Fruit fly (Drosophila melanogaster) whole organism, adult: ENCODE data around the gene Neurochondrin.

Experiments
- CG11617 ChIP-seq: fragments of 200-800 bp; sonication (Bioruptor generic); optimal IDR thresholded peaks from 2 replicates; lab custom pipeline; 2017; ENCODE audit warnings: mild to moderate bottlenecking, missing biosample characterization, missing genetic modification reagents, missing genetic modification characterization
- CG12768 ChIP-seq: fragments of 200-800 bp; sonication (Bioruptor generic); optimal IDR thresholded peaks from 2 replicates; lab custom pipeline; 2017; ENCODE audit warnings: missing biosample characterization, missing genetic modification characterization, mild to moderate bottlenecking, moderate library complexity, missing genetic modification reagents
- CG14711 ChIP-seq: fragments of 200-800 bp; sonication (Bioruptor generic); optimal IDR thresholded peaks from 2 replicates; lab custom pipeline; 2018; ENCODE audit warnings: missing biosample characterization, mild to moderate bottlenecking, missing genetic modification characterization, moderate library complexity
- CG1620 ChIP-seq: fragments of 200-800 bp; sonication (Bioruptor generic); optimal IDR thresholded peaks from 2 replicates; lab custom pipeline; 2016; ENCODE audit warnings: missing biosample characterization, missing genetic modification characterization
- CG33017 ChIP-seq: fragments of 200-800 bp; sonication (Bioruptor generic); optimal IDR thresholded peaks from 2 replicates; lab custom pipeline; 2018; ENCODE audit warnings: missing biosample characterization, mild to moderate bottlenecking, missing genetic modification characterization, moderate library complexity
- CG5204 ChIP-seq: fragments of 200-800 bp; sonication (Bioruptor generic); optimal IDR thresholded peaks from 2 replicates; lab custom pipeline; 2016; ENCODE audit warnings: missing biosample characterization, missing genetic modification characterization
- CG7045 ChIP-seq: fragments of 200-800 bp; sonication (Bioruptor generic); optimal IDR thresholded peaks from 2 replicates; lab custom pipeline; 2017; ENCODE audit warnings: missing biosample characterization, mild to moderate bottlenecking, missing genetic modification characterization
- CG7101 ChIP-seq: fragments of 200-800 bp; sonication (Bioruptor generic); optimal IDR thresholded peaks from 2 replicates; lab custom pipeline; 2018; ENCODE audit warnings: missing biosample characterization, mild to moderate bottlenecking, missing genetic modification characterization, moderate library complexity
- Clk ChIP-seq: fragments of 200-800 bp; sonication (Bioruptor generic); optimal IDR thresholded peaks from 2 replicates; lab custom pipeline; 2017; ENCODE audit warnings: missing biosample characterization, missing genetic modification characterization
- Crg-1 ChIP-seq: fragments of 200-800 bp; sonication (Bioruptor generic); optimal IDR thresholded peaks from 2 replicates; lab custom pipeline; 2016; ENCODE audit warnings: missing biosample characterization, missing genetic modification characterization
- Hr96 ChIP-seq: fragments of 200-800 bp; sonication (Bioruptor generic); optimal IDR thresholded peaks from 2 replicates; lab custom pipeline; 2016; ENCODE audit warnings: missing biosample characterization, missing genetic modification characterization
- Mnt ChIP-seq: fragments of 200-800 bp; sonication (Bioruptor generic); optimal IDR thresholded peaks from 2 replicates; lab custom pipeline; 2016; ENCODE audit warnings: missing biosample characterization, mild to moderate bottlenecking, missing genetic modification characterization
- bab1 ChIP-seq: fragments of 200-800 bp; sonication (Bioruptor generic); optimal IDR thresholded peaks from 3 replicates; lab custom pipeline; 2019; ENCODE audit warnings: missing biosample characterization, mild to moderate bottlenecking, missing genetic modification characterization, moderate library complexity
- cic ChIP-seq: fragments of 200-800 bp; sonication (Bioruptor generic); optimal IDR thresholded peaks from 2 replicates; lab custom pipeline; 2017; ENCODE audit warnings: missing biosample characterization, mild to moderate bottlenecking, missing genetic modification characterization, moderate library complexity
- cnc ChIP-seq, 2 experiments: fragments of >200 bp; optimal IDR thresholded peaks; 2 replicates each; lab custom pipeline; 2017
- kay ChIP-seq: fragments of 200-800 bp; sonication (Bioruptor generic); peaks from one replicate; lab custom pipeline; 2016; ENCODE audit warnings: missing biosample characterization, missing genetic modification characterization, borderline replicate concordance
- ovo ChIP-seq: fragments of 200-800 bp; sonication (Bioruptor generic); optimal IDR thresholded peaks from 2 replicates; lab custom pipeline; 2016; ENCODE audit warnings: missing biosample characterization, missing genetic modification characterization
- pad ChIP-seq: fragments of 200-800 bp; sonication (Bioruptor generic); optimal IDR thresholded peaks from 3 replicates; lab custom pipeline; 2017; ENCODE audit warnings: missing biosample characterization, missing genetic modification characterization, mild to moderate bottlenecking, moderate library complexity, missing genetic modification reagents
- tj ChIP-seq: fragments of 200-800 bp; sonication (Bioruptor generic); optimal IDR thresholded peaks from 3 replicates; lab custom pipeline; 2017; ENCODE audit warnings: missing biosample characterization, mild to moderate bottlenecking, missing genetic modification characterization, moderate library complexity
- toe ChIP-seq: fragments of 200-800 bp; sonication (Bioruptor generic); optimal IDR thresholded peaks from 2 replicates; lab custom pipeline; 2016; ENCODE audit warnings: missing biosample characterization, missing genetic modification characterization

Neurochondrin gene

DNA sequence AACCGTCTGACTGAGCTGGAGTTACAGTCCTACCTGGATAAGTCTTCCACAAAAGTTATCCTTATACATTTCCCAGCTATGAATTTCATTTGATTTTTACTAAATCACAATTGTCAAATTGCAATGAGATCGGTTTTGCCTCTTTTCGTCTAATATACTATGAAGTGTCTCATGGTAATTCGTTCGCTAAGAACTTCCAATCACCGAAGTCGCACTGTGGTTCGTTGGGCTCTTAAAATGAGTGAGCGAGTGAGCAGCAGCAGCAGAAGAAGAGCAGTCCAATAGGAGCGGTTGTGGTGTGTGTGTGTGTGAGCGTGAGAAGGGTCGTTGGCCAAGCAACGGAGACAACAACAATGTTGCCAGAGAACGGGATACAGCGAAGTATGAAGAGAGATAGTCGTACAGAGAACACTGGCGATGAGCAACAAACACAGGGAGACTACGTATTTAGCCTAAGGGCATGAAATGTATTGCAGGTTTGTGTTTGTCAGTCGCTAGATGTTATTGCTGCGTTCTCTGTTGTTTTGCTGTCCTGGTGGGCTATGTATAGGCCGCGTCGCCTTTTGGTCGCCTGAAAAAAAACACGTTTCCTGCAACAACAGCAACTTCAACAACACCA lies 44.1 kb upstream of the Neurochondrin start:
- TF ChIP-seq CG33017 (tag; lab: Kevin White, UChicago) (peak; percentile 52), Crg-1 (GFP tag; lab: Kevin White, UChicago) (no peak), tj (GFP tag; lab: Kevin White, UChicago) (no peak), CG1620 (GFP tag; lab: Kevin White, UChicago) (peak; percentile 5), CG11617 (GFP tag; lab: Kevin White, UChicago) (peak; percentile 11), CG12768 (GFP tag; lab: Kevin White, UChicago) (peak; percentile 33), cnc (optimal IDR thresholded peaks at IDR 0.05; lab: Kevin White, UChicago) (no peak), CG7045 (GFP tag; lab: Kevin White, UChicago) (peak; percentile 39), toe (GFP tag; lab: Kevin White, UChicago) (peak; percentile 42), Clk (GFP tag; lab: Kevin White, UChicago) (no peak), bab1 (GFP tag; lab: Kevin White, UChicago) (peak; percentile 59), Mnt (no peak), CG14711 (tag; lab: Kevin White, UChicago) (peak; percentile 36), Hr96 (GFP tag; lab: Kevin White, UChicago) (peak; percentile 78), pad (peak; percentile 5), CG5204 (GFP tag; lab: Kevin White, UChicago) (no peak), cic (no peak), kay (GFP tag; lab: Kevin White, UChicago) (no peak), ovo (no peak), CG7101 (tag; lab: Kevin White, UChicago) (peak; percentile 63)

DNA sequence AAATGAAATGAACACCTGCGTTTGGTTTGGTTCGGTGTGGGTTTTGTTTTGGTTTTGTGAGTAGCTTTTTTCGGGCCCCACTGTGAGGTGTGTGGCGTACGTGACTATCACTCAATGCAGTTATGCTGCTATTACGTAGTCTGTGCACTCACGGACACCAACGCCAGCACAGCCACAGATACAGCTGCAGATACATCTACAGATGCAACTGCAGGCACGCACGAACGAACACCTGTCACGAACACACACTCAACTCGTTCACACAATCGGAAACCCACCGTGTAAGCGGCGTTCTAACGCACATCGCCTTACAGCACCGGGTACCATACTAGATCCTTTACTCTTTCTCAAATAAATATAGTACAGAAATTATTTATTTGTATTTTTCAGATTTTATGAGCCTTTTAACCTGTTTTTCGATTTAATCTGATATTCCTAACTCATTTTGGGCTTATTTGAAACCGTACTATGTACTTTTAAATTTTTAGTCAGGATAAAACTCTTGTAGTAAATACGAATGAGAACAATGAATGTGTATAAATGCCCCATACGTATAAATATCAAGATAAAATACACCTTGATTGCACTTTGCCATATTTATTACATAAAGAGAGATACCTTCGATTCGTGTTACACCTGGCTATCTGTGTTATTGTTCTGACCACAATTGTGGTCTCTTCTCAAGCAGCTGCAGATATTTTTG lies 42.6 kb upstream of the Neurochondrin start:
- TF ChIP-seq CG5204 (GFP tag; lab: Kevin White, UChicago) (peak; percentile 6), ovo (no peak), Mnt (no peak), pad (no peak), Crg-1 (GFP tag; lab: Kevin White, UChicago) (no peak), kay (GFP tag; lab: Kevin White, UChicago) (no peak), CG12768 (GFP tag; lab: Kevin White, UChicago) (no peak), tj (GFP tag; lab: Kevin White, UChicago) (no peak), CG7045 (GFP tag; lab: Kevin White, UChicago) (peak; percentile 30)

DNA sequence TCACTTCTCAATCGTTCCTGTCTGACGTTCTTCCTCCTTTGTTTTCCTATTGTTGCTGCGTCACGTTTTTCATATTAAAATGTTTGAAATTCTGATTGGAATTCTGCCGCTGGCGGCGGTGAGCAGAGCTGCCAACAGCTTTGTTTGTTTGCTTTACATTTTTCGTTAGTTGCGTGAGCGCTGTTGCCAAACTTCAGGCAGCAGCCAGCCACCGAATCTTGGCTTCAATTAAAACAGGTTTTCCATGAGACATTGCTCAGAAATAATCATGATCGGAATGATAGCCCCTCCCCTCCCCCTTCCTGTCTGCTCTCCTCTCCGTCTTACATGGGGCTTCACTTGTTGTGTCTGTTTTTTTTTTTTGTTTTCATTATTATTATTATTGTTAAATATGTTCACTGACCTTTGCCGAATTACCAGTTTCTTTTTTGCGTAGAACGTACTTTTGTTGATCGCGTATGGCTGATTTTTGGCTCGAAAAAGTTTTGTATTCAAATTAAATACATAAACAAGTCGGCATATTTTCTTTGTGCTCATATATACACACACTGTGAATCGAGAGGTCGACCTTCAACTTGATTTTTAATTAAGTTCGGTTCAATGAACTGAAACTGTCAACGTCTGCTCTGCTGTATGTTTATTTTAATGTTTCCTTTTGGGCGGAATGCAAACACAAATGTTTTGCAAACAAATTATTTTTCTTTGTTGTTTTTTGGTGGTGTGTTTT lies 41.9 kb upstream of the Neurochondrin start:
- TF ChIP-seq tj (GFP tag; lab: Kevin White, UChicago) (peak; percentile 4), CG33017 (tag; lab: Kevin White, UChicago) (no peak)

dm6 chr3R:6427619-6428378 lies 40.4 kb upstream of the Neurochondrin start:
- TF ChIP-seq CG14711 (tag; lab: Kevin White, UChicago), result peak; percentile 4
- TF ChIP-seq pad, result no peak
- TF ChIP-seq CG7045 (GFP tag; lab: Kevin White, UChicago), result no peak

- TF ChIP-seq cnc (optimal IDR thresholded peaks at IDR 0.05; lab: Kevin White, UChicago) (no peak), Crg-1 (GFP tag; lab: Kevin White, UChicago) (no peak), Clk (GFP tag; lab: Kevin White, UChicago) (no peak), CG1620 (GFP tag; lab: Kevin White, UChicago) (no peak), CG11617 (GFP tag; lab: Kevin White, UChicago) (no peak), Hr96 (GFP tag; lab: Kevin White, UChicago) (no peak), toe (GFP tag; lab: Kevin White, UChicago) (no peak), CG7101 (tag; lab: Kevin White, UChicago) (no peak), ovo (no peak), CG14711 (tag; lab: Kevin White, UChicago) (no peak)
Measured at dm6 chr3R:6428935-6429334, 39.3 kb upstream of the Neurochondrin start.

DNA sequence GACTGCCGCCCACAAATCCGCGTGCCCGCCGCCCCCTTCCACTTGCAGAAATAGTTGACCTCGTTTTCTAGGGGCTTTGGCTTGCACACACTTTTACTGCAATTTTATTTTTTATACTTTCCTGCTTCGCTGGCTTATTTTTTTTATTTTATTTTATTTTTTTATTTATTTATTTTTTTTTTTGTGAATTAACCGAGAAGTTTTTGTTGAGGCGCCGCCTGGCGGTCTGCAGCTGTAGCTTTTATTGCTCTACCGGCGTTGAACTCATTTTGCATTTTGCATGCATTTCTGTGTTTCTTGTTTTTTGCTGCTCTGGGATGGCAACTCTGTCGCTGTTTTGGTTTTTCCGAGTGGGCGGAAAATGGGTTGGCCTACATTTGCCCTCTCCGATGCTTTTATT lies 38.5 kb upstream of the Neurochondrin start:
- TF ChIP-seq bab1 (GFP tag; lab: Kevin White, UChicago) (peak; percentile 11), ovo (no peak), CG14711 (tag; lab: Kevin White, UChicago) (peak; percentile 53), CG1620 (GFP tag; lab: Kevin White, UChicago) (no peak), tj (GFP tag; lab: Kevin White, UChicago) (peak; percentile 9), CG33017 (tag; lab: Kevin White, UChicago) (no peak)
